Worm (Caenorhabditis elegans) whole organism, late embryonic: ENCODE measurements around the gene spat-3.

Source experiments
- K02D7.2 ChIP-seq: sonication (generic microtip); optimal IDR thresholded peaks from 2 replicates; lab custom pipeline; 2017; ENCODE audit warnings: mild to moderate bottlenecking, missing genetic modification characterization, missing compliant biosample characterization
- ama-1 ChIP-seq: fragments of 150-350 bp; optimal IDR thresholded peaks from 2 replicates; lab custom pipeline; 2014
- ceh-30 ChIP-seq: fragments of 150-350 bp; optimal IDR thresholded peaks from 2 replicates; lab custom pipeline; 2014; ENCODE audit warnings: missing biosample characterization, missing genetic modification characterization
- ceh-48 ChIP-seq: sonication (generic microtip); optimal IDR thresholded peaks from 2 replicates; lab custom pipeline; 2016; ENCODE audit warnings: missing genetic modification characterization, inconsistent platforms, missing compliant biosample characterization
- elt-2 ChIP-seq: sonication (generic microtip); optimal IDR thresholded peaks from 2 replicates; lab custom pipeline; 2016; ENCODE audit warnings: missing genetic modification reagents, missing genetic modification characterization, missing compliant biosample characterization
- eyg-1 ChIP-seq: sonication (generic microtip); optimal IDR thresholded peaks from 2 replicates; lab custom pipeline; 2016; ENCODE audit warnings: missing genotype, missing genetic modification characterization, missing compliant biosample characterization
- fkh-10 ChIP-seq: fragments of 150-350 bp; optimal IDR thresholded peaks from 2 replicates; lab custom pipeline; 2014; ENCODE audit warnings: missing biosample characterization, missing genetic modification reagents, missing genetic modification characterization
- gmeb-2 ChIP-seq: sonication (generic microtip); optimal IDR thresholded peaks from 2 replicates; lab custom pipeline; 2016; ENCODE audit warnings: missing genetic modification characterization, inconsistent platforms, missing compliant biosample characterization
- hlh-30 ChIP-seq: sonication (generic microtip); optimal IDR thresholded peaks from 2 replicates; lab custom pipeline; 2017; ENCODE audit warnings: antibody characterized with exemption, missing genetic modification characterization, missing compliant biosample characterization; ENCODE audit not compliant: insufficient read depth
- nhr-11 ChIP-seq: fragments of 150-350 bp; optimal IDR thresholded peaks from 2 replicates; lab custom pipeline; 2014; ENCODE audit warnings: missing biosample characterization, missing genetic modification characterization
- rnt-1 ChIP-seq: sonication (generic microtip); optimal IDR thresholded peaks from 2 replicates; lab custom pipeline; 2016; ENCODE audit warnings: missing genetic modification characterization, missing compliant biosample characterization
- tbx-2 ChIP-seq: sonication (generic microtip); optimal IDR thresholded peaks from 2 replicates; lab custom pipeline; 2016; ENCODE audit warnings: missing genetic modification characterization, missing compliant biosample characterization
- tbx-7 ChIP-seq: sonication (generic microtip); optimal IDR thresholded peaks from 2 replicates; lab custom pipeline; 2016; ENCODE audit warnings: missing genotype, missing genetic modification characterization, missing compliant biosample characterization
- ztf-16 ChIP-seq: sonication (generic microtip); optimal IDR thresholded peaks from 2 replicates; lab custom pipeline; 2017; ENCODE audit warnings: missing genetic modification characterization, missing compliant biosample characterization

- TF ChIP-seq nhr-11 (tag; lab: Kevin White, UChicago) (no peak), tbx-7 (tag; lab: Kevin White, UChicago) (no peak), ceh-48 (tag; lab: Kevin White, UChicago) (no peak), fkh-10 (GFP tag; lab: Kevin White, UChicago) (no peak), ceh-30 (tag; lab: Kevin White, UChicago) (no peak), ztf-16 (no peak), eyg-1 (tag; lab: Kevin White, UChicago) (no peak), elt-2 (tag; lab: Kevin White, UChicago) (no peak), rnt-1 (tag; lab: Kevin White, UChicago) (no peak), ama-1 (lab: Kevin White, UChicago) (no peak), hlh-30 (no peak), tbx-2 (tag; lab: Kevin White, UChicago) (no peak), K02D7.2 (tag; lab: Kevin White, UChicago) (no peak), gmeb-2 (tag; lab: Kevin White, UChicago) (no peak)
Observed at ce11 chrX:4554385-4554784, 51.3 kb downstream of the spat-3 start, which contains the start of gene ham-2.
